Worm (Caenorhabditis elegans) whole organism, young adult: ENCODE data around the gene sta-2.

ENCODE experiments used
- B0035.1 ChIP-seq: sonication (generic microtip); optimal IDR thresholded peaks from 2 replicates; lab custom pipeline; 2016; ENCODE audit warnings: missing genetic modification characterization, mild to moderate bottlenecking, missing compliant biosample characterization, missing genotype, missing genetic modification reagents
- F39B2.1 ChIP-seq: fragments of 200-800 bp; sonication (Bioruptor generic); IDR thresholded peaks from 2 replicates; pipeline ENCODE4 v1.3.6; 2022; ENCODE audit warnings: missing genetic modification reagents, missing genetic modification characterization, missing compliant biosample characterization
- F49E8.2 ChIP-seq: sonication (generic microtip); optimal IDR thresholded peaks from 3 replicates; lab custom pipeline; 2017; ENCODE audit warnings: missing genetic modification characterization, mild to moderate bottlenecking, missing compliant biosample characterization, antibody characterized with exemption, moderate library complexity; ENCODE audit not compliant: insufficient read depth
- K12H6.12 ChIP-seq: fragments of 200-800 bp; sonication (Bioruptor generic); optimal IDR thresholded peaks from 2 replicates; lab custom pipeline; 2018; ENCODE audit warnings: mild to moderate bottlenecking, missing genetic modification characterization, missing compliant biosample characterization
- T07F8.4 ChIP-seq: sonication (generic microtip); optimal IDR thresholded peaks from 2 replicates; lab custom pipeline; 2016; ENCODE audit warnings: mild to moderate bottlenecking, missing genetic modification characterization, moderate library complexity, missing compliant biosample characterization
- attf-6 ChIP-seq: fragments of 200-800 bp; sonication (Bioruptor generic); IDR thresholded peaks from 2 replicates; pipeline ENCODE4 v1.3.6; 2022; ENCODE audit warnings: missing genetic modification reagents, missing genetic modification characterization, missing compliant biosample characterization
- hrde-1 ChIP-seq: sonication (generic microtip); optimal IDR thresholded peaks from 2 replicates; lab custom pipeline; 2016; ENCODE audit warnings: missing genetic modification characterization, mild to moderate bottlenecking, missing compliant biosample characterization, moderate library complexity, missing genotype, missing genetic modification reagents, borderline replicate concordance
- let-526 ChIP-seq: fragments of 200-800 bp; sonication (Bioruptor generic); IDR thresholded peaks from 2 replicates; pipeline ENCODE4 v1.3.6; 2022; ENCODE audit warnings: missing genetic modification reagents, missing genetic modification characterization, missing compliant biosample characterization
- nfya-2 ChIP-seq: fragments of 200-800 bp; sonication (Bioruptor generic); IDR thresholded peaks from 2 replicates; pipeline ENCODE4 v1.3.6; 2022; ENCODE audit warnings: missing genetic modification reagents, missing genetic modification characterization, missing compliant biosample characterization
- nhr-80 ChIP-seq: sonication (generic microtip); optimal IDR thresholded peaks from 2 replicates; lab custom pipeline; 2016; ENCODE audit warnings: missing genetic modification characterization, missing compliant biosample characterization
- nhr-90 ChIP-seq: sonication (generic microtip); optimal IDR thresholded peaks from 2 replicates; lab custom pipeline; 2016; ENCODE audit warnings: missing genotype, mild to moderate bottlenecking, missing genetic modification characterization, missing compliant biosample characterization

- TF ChIP-seq B0035.1 (no peak), T07F8.4 (tag; lab: Kevin White, UChicago) (no peak), F49E8.2 (tag; lab: Kevin White, UChicago) (no peak), attf-6 (GFP tag; lab: Robert Waterston, UW) (no peak), nhr-80 (no peak), let-526 (GFP tag; lab: Robert Waterston, UW) (no peak), F39B2.1 (GFP tag; lab: Robert Waterston, UW) (no peak), nhr-90 (no peak), K12H6.12 (tag; lab: Kevin White, UChicago) (no peak), nfya-2 (GFP tag; lab: Robert Waterston, UW) (no peak), hrde-1 (tag; lab: Kevin White, UChicago) (no peak)
Observed at ce11 chrV:9771311-9771710, 30.3 kb downstream of the sta-2 start.
